Fruit fly (Drosophila melanogaster): ENCODE results near the gene bon.

bon gene

dm6 chr3R:20592517-20593462, at the start of gene bon, which contains the start of gene Pus1:
Gene bon (plus strand): TSS chr3R:20593139.
Gene Pus1 (minus strand): TSS chr3R:20592671.
- TF ChIP-seq fd59A (GFP tag; optimal IDR thresholded peaks at IDR 0.05) (no peak), achi (GFP tag; optimal IDR thresholded peaks at IDR 0.05) (no peak), CG10669 (GFP tag; optimal IDR thresholded peaks at IDR 0.05) (no peak), ss (GFP tag; optimal IDR thresholded peaks at IDR 0.05) (peak in 1 of 2 experiments; percentile 6), esn (GFP tag; optimal IDR thresholded peaks at IDR 0.05) (peak; percentile 36), dac (GFP tag; optimal IDR thresholded peaks at IDR 0.05) (no peak), CG11294 (GFP tag; IDR thresholded peaks at IDR 0.05) (no peak), Met (GFP tag; optimal IDR thresholded peaks at IDR 0.05) (no peak), CG11902 (GFP tag; optimal IDR thresholded peaks at IDR 0.05) (no peak), OdsH (GFP tag; optimal IDR thresholded peaks at IDR 0.05) (no peak), net (GFP tag; optimal IDR thresholded peaks at IDR 0.05) (no peak), CG34406 (GFP tag; optimal IDR thresholded peaks at IDR 0.05) (no peak), CG11762 (GFP tag; optimal IDR thresholded peaks at IDR 0.05; ENCODE audit: insufficient read depth) (no peak), CG32006 (GFP tag; optimal IDR thresholded peaks at IDR 0.05) (no peak), CG6792 (GFP tag; optimal IDR thresholded peaks at IDR 0.05) (no peak), CG6854 (GFP tag; optimal IDR thresholded peaks at IDR 0.05) (no peak), salr (GFP tag; optimal IDR thresholded peaks at IDR 0.05) (no peak), CG8119 (GFP tag; IDR thresholded peaks at IDR 0.05) (no peak), lz (GFP tag; optimal IDR thresholded peaks at IDR 0.05) (peak; percentile 53), fd85E (GFP tag; optimal IDR thresholded peaks at IDR 0.05) (no peak), Gug (GFP tag; IDR thresholded peaks at IDR 0.05) (no peak), CG10631 (GFP tag; optimal IDR thresholded peaks at IDR 0.05) (no peak), cyc (GFP tag; optimal IDR thresholded peaks at IDR 0.05) (peak; percentile 27), CG9139 (GFP tag; optimal IDR thresholded peaks at IDR 0.05) (no peak), Ets96B (tag; optimal IDR thresholded peaks at IDR 0.05) (no peak), Hr4 (GFP tag; optimal IDR thresholded peaks at IDR 0.05) (no peak), svp (GFP tag) (peak; percentile 73), CG6163 (GFP tag; IDR thresholded peaks at IDR 0.05) (no peak), Sox102F (GFP tag; optimal IDR thresholded peaks at IDR 0.05) (peak; percentile 24), CG15336 (GFP tag; IDR thresholded peaks at IDR 0.05) (no peak), CG7368 (GFP tag; optimal IDR thresholded peaks at IDR 0.05) (no peak), Eip78C (GFP tag) (peak; percentile 65), fkh (GFP tag; optimal IDR thresholded peaks at IDR 0.05) (peak; percentile 57), Smox (GFP tag; optimal IDR thresholded peaks at IDR 0.05) (peak; percentile 16), topi (GFP tag; optimal IDR thresholded peaks at IDR 0.05) (peak; percentile 3), CG3032 (tag; optimal IDR thresholded peaks at IDR 0.05) (peak; percentile 33), acj6 (GFP tag; optimal IDR thresholded peaks at IDR 0.05) (peak; percentile 12), Eip75B (GFP tag; optimal IDR thresholded peaks at IDR 0.05) (peak; percentile 1), CG31627 (GFP tag; optimal IDR thresholded peaks at IDR 0.05) (peak; percentile 30), Sox15 (GFP tag; optimal IDR thresholded peaks at IDR 0.05) (no peak), CG4318 (GFP tag; optimal IDR thresholded peaks at IDR 0.05) (no peak), eg (GFP tag; IDR thresholded peaks at IDR 0.05) (0 out of 3 replicates have a peak, but pooled peaks have one; percentile 14), Sox14 (GFP tag; optimal IDR thresholded peaks at IDR 0.05) (no peak), CG8632 (GFP tag; optimal IDR thresholded peaks at IDR 0.05) (no peak), Blimp-1 (GFP tag; optimal IDR thresholded peaks at IDR 0.05) (peak; percentile 46), dsx (GFP tag; optimal IDR thresholded peaks at IDR 0.05; ENCODE audit: poor library complexity, severe bottlenecking) (no peak), CG1621 (tag; optimal IDR thresholded peaks at IDR 0.05) (peak; percentile 58), CG3919 (GFP tag; optimal IDR thresholded peaks at IDR 0.05) (peak; percentile 19), CG8319 (GFP tag; optimal IDR thresholded peaks at IDR 0.05) (no peak), Hr39 (GFP tag; optimal IDR thresholded peaks at IDR 0.05) (peak; percentile 26)

All from whole organism, prepupa.